Fruit fly (Drosophila melanogaster) whole organism, embryonic: ENCODE measurements around the gene Chd1.

Experiments
- CG1024 ChIP-seq: fragments of 200-800 bp; sonication (Bioruptor generic); IDR thresholded peaks from 2 replicates; pipeline ENCODE4 v1.3.6; 2022; ENCODE audit warnings: missing biosample characterization, missing genetic modification characterization
- CG10959 ChIP-seq: fragments of 200-800 bp; sonication (Bioruptor generic); IDR thresholded peaks from 2 replicates; pipeline ENCODE4 v1.3.6; 2022; ENCODE audit warnings: missing biosample characterization, missing genetic modification characterization
- CG12071 ChIP-seq: fragments of 200-800 bp; sonication (Bioruptor generic); optimal IDR thresholded peaks from 3 replicates; lab custom pipeline; 2018; ENCODE audit warnings: missing biosample characterization, mild to moderate bottlenecking, missing genetic modification characterization
- CG13123 ChIP-seq: fragments of 200-800 bp; sonication (Bioruptor generic); optimal IDR thresholded peaks from 2 replicates; lab custom pipeline; 2016; ENCODE audit warnings: missing biosample characterization, missing genetic modification characterization
- CG17612 ChIP-seq: fragments of 200-800 bp; sonication (Bioruptor generic); IDR thresholded peaks from 2 replicates; pipeline ENCODE4 v1.3.6; 2022; ENCODE audit warnings: missing biosample characterization, missing genetic modification characterization
- CG17829 ChIP-seq: fragments of 200-800 bp; optimal IDR thresholded peaks from 2 replicates; lab custom pipeline; 2019; ENCODE audit warnings: missing biosample characterization, mild to moderate bottlenecking, missing genetic modification characterization, moderate library complexity
- CG2116 ChIP-seq: fragments of 200-800 bp; sonication (Bioruptor generic); optimal IDR thresholded peaks from 3 replicates; lab custom pipeline; 2018; ENCODE audit warnings: missing biosample characterization, mild to moderate bottlenecking, missing genetic modification characterization
- CG2199 ChIP-seq: fragments of 200-800 bp; sonication (Bioruptor generic); IDR thresholded peaks from 3 replicates; pipeline ENCODE4 v1.3.6; 2022; ENCODE audit warnings: missing biosample characterization, missing genetic modification characterization
- CG31441 ChIP-seq: fragments of 200-800 bp; sonication (Bioruptor generic); IDR thresholded peaks from 2 replicates; pipeline ENCODE4 v1.3.6; 2022; ENCODE audit warnings: missing biosample characterization, missing genetic modification characterization
- CG3163 ChIP-seq: fragments of 200-800 bp; sonication (Bioruptor generic); optimal IDR thresholded peaks from 3 replicates; lab custom pipeline; 2016; ENCODE audit warnings: missing biosample characterization, missing genetic modification characterization
- CG34376 ChIP-seq: fragments of 200-800 bp; sonication (Bioruptor generic); optimal IDR thresholded peaks from 2 replicates; lab custom pipeline; 2018; ENCODE audit warnings: missing biosample characterization, mild to moderate bottlenecking, missing genetic modification characterization
- CG4404 ChIP-seq: fragments of 200-800 bp; sonication (Bioruptor generic); IDR thresholded peaks from 2 replicates; pipeline ENCODE4 v1.3.6; 2022; ENCODE audit warnings: missing biosample characterization, missing genetic modification characterization
- CG4707 ChIP-seq: fragments of 200-800 bp; sonication (Bioruptor generic); optimal IDR thresholded peaks from 2 replicates; lab custom pipeline; 2018; ENCODE audit warnings: missing biosample characterization, mild to moderate bottlenecking, missing genetic modification characterization, moderate library complexity
- CG6254 ChIP-seq: fragments of 200-800 bp; sonication (Bioruptor generic); optimal IDR thresholded peaks from 3 replicates; lab custom pipeline; 2017; ENCODE audit warnings: mild to moderate bottlenecking, missing biosample characterization, missing genetic modification reagents, missing genetic modification characterization
- CG7357 ChIP-seq: fragments of 200-800 bp; sonication (Bioruptor generic); IDR thresholded peaks from 3 replicates; pipeline ENCODE4 v1.3.6; 2022; ENCODE audit warnings: missing biosample characterization, missing genetic modification characterization
- CG7928 ChIP-seq: fragments of 200-800 bp; sonication (Bioruptor generic); optimal IDR thresholded peaks from 2 replicates; lab custom pipeline; 2017; ENCODE audit warnings: missing biosample characterization, mild to moderate bottlenecking, missing genetic modification characterization
- CG9437 ChIP-seq: fragments of 200-800 bp; sonication (Bioruptor generic); optimal IDR thresholded peaks from 2 replicates; lab custom pipeline; 2018; ENCODE audit warnings: missing biosample characterization, mild to moderate bottlenecking, missing genetic modification characterization
- CG9797 ChIP-seq: fragments of 200-800 bp; sonication (Bioruptor generic); optimal IDR thresholded peaks from 3 replicates; lab custom pipeline; 2018; ENCODE audit warnings: missing biosample characterization, mild to moderate bottlenecking, missing genetic modification characterization
- CTCF ChIP-seq: fragments of 200-800 bp; sonication (Bioruptor generic); optimal IDR thresholded peaks from 2 replicates; lab custom pipeline; 2017; ENCODE audit warnings: missing biosample characterization, mild to moderate bottlenecking, missing genetic modification characterization, moderate library complexity
- D19B ChIP-seq: fragments of 200-800 bp; sonication (Bioruptor generic); optimal IDR thresholded peaks from 2 replicates; lab custom pipeline; 2017; ENCODE audit warnings: missing biosample characterization, mild to moderate bottlenecking, missing genetic modification characterization
- Deaf1 ChIP-seq: fragments of 200-800 bp; optimal IDR thresholded peaks from 3 replicates; lab custom pipeline; 2019; ENCODE audit warnings: missing biosample characterization, mild to moderate bottlenecking, missing genetic modification characterization, moderate library complexity
- Dek ChIP-seq: fragments of 200-800 bp; sonication (Bioruptor generic); optimal IDR thresholded peaks from 3 replicates; lab custom pipeline; 2019; ENCODE audit warnings: missing biosample characterization, mild to moderate bottlenecking, missing genetic modification characterization, moderate library complexity
- Doc3 ChIP-seq: fragments of 200-800 bp; sonication (Bioruptor generic); IDR thresholded peaks from 3 replicates; pipeline ENCODE4 v1.3.6; 2022; ENCODE audit warnings: missing biosample characterization, missing genetic modification characterization; ENCODE audit not compliant: partially characterized antibody
- Elba2 ChIP-seq: fragments of 200-800 bp; sonication (Bioruptor generic); optimal IDR thresholded peaks from 3 replicates; lab custom pipeline; 2016; ENCODE audit warnings: missing biosample characterization, missing genetic modification characterization
- Fer3 ChIP-seq: fragments of 200-800 bp; sonication (Bioruptor generic); optimal IDR thresholded peaks from 2 replicates; lab custom pipeline; 2018; ENCODE audit warnings: missing biosample characterization, mild to moderate bottlenecking, missing genetic modification characterization, moderate library complexity
- H15 ChIP-seq: fragments of 200-800 bp; sonication (Bioruptor generic); IDR thresholded peaks from 3 replicates; pipeline ENCODE4 v1.3.6; 2022; ENCODE audit warnings: missing biosample characterization, missing genetic modification characterization
- HLH4C ChIP-seq: fragments of 200-800 bp; sonication (Bioruptor generic); IDR thresholded peaks from 3 replicates; pipeline ENCODE4 v1.3.6; 2022; ENCODE audit warnings: missing biosample characterization, missing genetic modification characterization; ENCODE audit not compliant: partially characterized antibody
- Hr78 ChIP-seq, 2 experiments: fragments of 200-800 bp in 1 of 2; fragments of >200 bp in 1 of 2; sonication (Bioruptor generic) in 1 of 2; optimal IDR thresholded peaks; 2 replicates each; lab custom pipeline; 2017 to 2019; ENCODE audit warnings: missing biosample characterization in 2 of 2, missing genetic modification characterization in 2 of 2, mild to moderate bottlenecking in 1 of 2, moderate library complexity in 1 of 2
- MBD-R2 ChIP-seq: fragments of 200-800 bp; sonication (Bioruptor generic); IDR thresholded peaks from 2 replicates; pipeline ENCODE4 v1.3.6; 2022; ENCODE audit warnings: missing biosample characterization, missing genetic modification characterization
- MESR4 ChIP-seq: fragments of 200-800 bp; sonication (Bioruptor generic); optimal IDR thresholded peaks from 2 replicates; lab custom pipeline; 2018; ENCODE audit warnings: missing biosample characterization, mild to moderate bottlenecking, missing genetic modification characterization, moderate library complexity
- Sox100B ChIP-seq: fragments of 200-800 bp; sonication (Bioruptor generic); optimal IDR thresholded peaks from 3 replicates; lab custom pipeline; 2018; ENCODE audit warnings: missing biosample characterization, mild to moderate bottlenecking, missing genetic modification characterization
- Sox102F ChIP-seq: fragments of 200-800 bp; sonication (Bioruptor generic); optimal IDR thresholded peaks from 2 replicates; lab custom pipeline; 2018; ENCODE audit warnings: missing biosample characterization, mild to moderate bottlenecking, missing genetic modification characterization, moderate library complexity
- Trl ChIP-seq, 3 experiments: fragments of >200 bp in 2 of 3; fragments of 200-800 bp in 1 of 3; sonication (Bioruptor generic) in 1 of 3; optimal IDR thresholded peaks; 2 replicates in 1 of 3; 3 replicates in 2 of 3; lab custom pipeline; 2016 to 2017; ENCODE audit warnings: missing biosample characterization in 1 of 3, missing genetic modification characterization in 1 of 3
- amos ChIP-seq: fragments of 200-800 bp; sonication (Bioruptor generic); IDR thresholded peaks from 2 replicates; pipeline ENCODE4 v1.3.6; 2022; ENCODE audit warnings: missing biosample characterization, missing genetic modification characterization; ENCODE audit not compliant: partially characterized antibody
- chinmo ChIP-seq: fragments of 200-800 bp; sonication (Bioruptor generic); IDR thresholded peaks from 4 replicates; pipeline ENCODE4 v1.3.6; 2022; ENCODE audit warnings: missing biosample characterization, missing genetic modification characterization; ENCODE audit not compliant: partially characterized antibody
- crol ChIP-seq: fragments of 200-800 bp; sonication (Bioruptor generic); IDR thresholded peaks from 2 replicates; pipeline ENCODE4 v1.3.6; 2022; ENCODE audit warnings: missing biosample characterization, missing genetic modification characterization
- dpn ChIP-seq, 2 experiments: fragments of 200-800 bp; sonication (Bioruptor generic); optimal IDR thresholded peaks; 3 replicates each; lab custom pipeline; 2016; ENCODE audit warnings: missing biosample characterization in 2 of 2, missing genetic modification characterization in 2 of 2
- emc ChIP-seq: fragments of 200-800 bp; sonication (Bioruptor generic); optimal IDR thresholded peaks from 2 replicates; lab custom pipeline; 2016; ENCODE audit warnings: missing biosample characterization, missing genetic modification characterization
- exex ChIP-seq: fragments of 200-800 bp; sonication (Bioruptor generic); optimal IDR thresholded peaks from 4 replicates; lab custom pipeline; 2018; ENCODE audit warnings: missing biosample characterization, mild to moderate bottlenecking, missing genetic modification characterization, moderate library complexity
- fru ChIP-seq: fragments of >200 bp; optimal IDR thresholded peaks from 2 replicates; lab custom pipeline; 2017
- gcm2 ChIP-seq: fragments of 200-800 bp; sonication (Bioruptor generic); optimal IDR thresholded peaks from 2 replicates; lab custom pipeline; 2016; ENCODE audit warnings: missing biosample characterization, missing genetic modification characterization
- her ChIP-seq: fragments of 200-800 bp; sonication (Bioruptor generic); optimal IDR thresholded peaks from 2 replicates; lab custom pipeline; 2016; ENCODE audit warnings: missing biosample characterization, missing genetic modification characterization
- lbe ChIP-seq: fragments of 200-800 bp; sonication (Bioruptor generic); optimal IDR thresholded peaks from 2 replicates; lab custom pipeline; 2016; ENCODE audit warnings: missing biosample characterization, mild to moderate bottlenecking, missing genetic modification characterization
- lola ChIP-seq, 3 experiments: fragments of >200 bp in 2 of 3; fragments of 200-800 bp in 1 of 3; sonication (Bioruptor generic) in 1 of 3; optimal IDR thresholded peaks; 2 replicates each; lab custom pipeline; 2017 to 2019; ENCODE audit warnings: missing biosample characterization in 3 of 3, missing genetic modification characterization in 3 of 3, mild to moderate bottlenecking in 1 of 3, moderate library complexity in 1 of 3
- nerfin-1 ChIP-seq: fragments of 200-800 bp; sonication (Bioruptor generic); optimal IDR thresholded peaks from 3 replicates; lab custom pipeline; 2019; ENCODE audit warnings: missing biosample characterization, mild to moderate bottlenecking, missing genetic modification characterization, moderate library complexity
- nerfin-2 ChIP-seq: fragments of 200-800 bp; sonication (Bioruptor generic); IDR thresholded peaks from 2 replicates; pipeline ENCODE4 v1.3.6; 2022; ENCODE audit warnings: missing biosample characterization, missing genetic modification characterization; ENCODE audit not compliant: partially characterized antibody
- phol ChIP-seq: fragments of 200-800 bp; sonication (Bioruptor generic); optimal IDR thresholded peaks from 3 replicates; lab custom pipeline; 2018; ENCODE audit warnings: missing biosample characterization, mild to moderate bottlenecking, missing genetic modification characterization, moderate library complexity
- sens ChIP-seq: fragments of 200-800 bp; sonication (Bioruptor generic); peaks from one replicate; lab custom pipeline; 2016; ENCODE audit warnings: missing biosample characterization, missing genetic modification characterization
- sens-2 ChIP-seq: fragments of 200-800 bp; sonication (Bioruptor generic); IDR thresholded peaks from 2 replicates; pipeline ENCODE4 v1.3.6; 2022; ENCODE audit warnings: missing biosample characterization, missing genetic modification characterization
- tup ChIP-seq: fragments of 200-800 bp; sonication (Bioruptor generic); optimal IDR thresholded peaks from 2 replicates; lab custom pipeline; 2016; ENCODE audit warnings: missing biosample characterization, mild to moderate bottlenecking, missing genetic modification characterization, moderate library complexity
- zen ChIP-seq: fragments of 200-800 bp; sonication (Bioruptor generic); optimal IDR thresholded peaks from 3 replicates; lab custom pipeline; 2018; ENCODE audit warnings: missing biosample characterization, mild to moderate bottlenecking, missing genetic modification characterization, moderate library complexity

Gene Chd1

dm6 chr2L:2966917-2967316 is 20.6 kb downstream of the Chd1 start (continued):
- TF ChIP-seq CG13123 (GFP tag; lab: Kevin White, UChicago) = no peak
- peak; percentile 82 for TF ChIP-seq CTCF (GFP tag; lab: Kevin White, UChicago)
- TF ChIP-seq CG17829 (tag; lab: Kevin White, UChicago) = no peak
- peak; percentile 58 for TF ChIP-seq zen
- TF ChIP-seq CG7928 (GFP tag; lab: Kevin White, UChicago) = no peak
- no peak for TF ChIP-seq MBD-R2 (GFP tag; lab: Robert Waterston, UW)
- TF ChIP-seq Dek (tag; lab: Kevin White, UChicago) = no peak
- no peak for TF ChIP-seq CG31441 (GFP tag; lab: Robert Waterston, UW)
- no peak for TF ChIP-seq CG4404
- TF ChIP-seq Hr78 (GFP tag; optimal IDR thresholded peaks at IDR 0.05; lab: Kevin White, UChicago) = no peak
- TF ChIP-seq H15 (GFP tag; lab: Robert Waterston, UW) = no peak
- TF ChIP-seq fru = no peak
- TF ChIP-seq Elba2 (GFP tag; lab: Kevin White, UChicago) = peak; percentile 21
- no peak for TF ChIP-seq MESR4 (GFP tag; lab: Kevin White, UChicago)
- TF ChIP-seq HLH4C (GFP tag; lab: Robert Waterston, UW) = no peak
- TF ChIP-seq lbe (GFP tag; lab: Kevin White, UChicago) = no peak
- TF ChIP-seq nerfin-2 (GFP tag; lab: Robert Waterston, UW) = no peak
- no peak for TF ChIP-seq CG3163 (GFP tag; lab: Kevin White, UChicago)
- no peak for TF ChIP-seq CG12071
- no peak for TF ChIP-seq lola (GFP tag; optimal IDR thresholded peaks at IDR 0.05; lab: Kevin White, UChicago)
- TF ChIP-seq Trl (optimal IDR thresholded peaks at IDR 0.05; lab: Kevin White, UChicago) = no peak
- TF ChIP-seq Trl (GFP tag; optimal IDR thresholded peaks at IDR 0.05; lab: Kevin White, UChicago) = no peak
- TF ChIP-seq Deaf1 (tag; lab: Kevin White, UChicago) = no peak
- no peak for TF ChIP-seq Sox100B (GFP tag; lab: Kevin White, UChicago)
- TF ChIP-seq CG2199 (GFP tag; lab: Robert Waterston, UW) = 0 out of 3 replicates have a peak, but pooled peaks have one; percentile 8
- no peak for TF ChIP-seq crol (GFP tag; lab: Robert Waterston, UW)
- TF ChIP-seq chinmo (GFP tag; lab: Robert Waterston, UW) = no peak
- TF ChIP-seq sens-2 (GFP tag; lab: Robert Waterston, UW) = peak; percentile 43; the same call in 1 of the 2 replicates
- no peak for TF ChIP-seq CG7357 (GFP tag; lab: Robert Waterston, UW)
- TF ChIP-seq CG10959 (GFP tag; lab: Robert Waterston, UW) = peak; percentile 56
- TF ChIP-seq CG1024 = peak; percentile 17; the same call in 1 of the 2 replicates
- TF ChIP-seq CG4707 (GFP tag; lab: Kevin White, UChicago) = no peak
- peak; percentile 17 for TF ChIP-seq CG9797
- TF ChIP-seq tup (GFP tag; lab: Kevin White, UChicago) = no peak
- no peak for TF ChIP-seq exex (tag; lab: Kevin White, UChicago)
- TF ChIP-seq CG17612 (GFP tag; lab: Robert Waterston, UW) = no peak
- TF ChIP-seq Fer3 (tag; lab: Kevin White, UChicago) = no peak
- 0 out of 3 replicates have a peak, but pooled peaks have one; percentile 14 for TF ChIP-seq Doc3
- TF ChIP-seq CG2116 (GFP tag; lab: Kevin White, UChicago) = peak; percentile 86
- peak; percentile 4 for TF ChIP-seq CG6254 (GFP tag; lab: Kevin White, UChicago)
- peak; percentile 58 for TF ChIP-seq sens (GFP tag; lab: Kevin White, UChicago)
- TF ChIP-seq CG9437 (GFP tag; lab: Kevin White, UChicago) = no peak
- no peak for TF ChIP-seq nerfin-1 (tag; lab: Kevin White, UChicago)
- no peak for TF ChIP-seq gcm2 (GFP tag; lab: Kevin White, UChicago)
- no peak for TF ChIP-seq Sox102F (GFP tag; lab: Kevin White, UChicago)
- no peak for TF ChIP-seq amos
- no peak for TF ChIP-seq her (GFP tag; lab: Kevin White, UChicago)
- no peak for TF ChIP-seq D19B (GFP tag; lab: Kevin White, UChicago)
- TF ChIP-seq dpn (GFP tag; optimal IDR thresholded peaks at IDR 0.05; lab: Kevin White, UChicago) = no peak
- no peak for TF ChIP-seq CG34376
- no peak for TF ChIP-seq emc (GFP tag; lab: Kevin White, UChicago)
- peak; percentile 53 for TF ChIP-seq phol (tag; lab: Kevin White, UChicago)
